Fruit fly (Drosophila melanogaster): ENCODE measurements around the gene t-cup.

The t-cup gene

dm6 chr2L:12460767-12461739 lies 36.1 kb downstream of the t-cup start (continued):
- TF ChIP-seq CG3838 (GFP tag; optimal IDR thresholded peaks at IDR 0.05): peak; percentile 49
- TF ChIP-seq CG17328 (GFP tag; IDR thresholded peaks at IDR 0.05): peak; percentile 60
- peak; percentile 48; the same call in 1 of the 2 replicates for TF ChIP-seq ara (GFP tag; IDR thresholded peaks at IDR 0.05)
- peak; percentile 42 for TF ChIP-seq run (tag; optimal IDR thresholded peaks at IDR 0.05)
- no peak for TF ChIP-seq Ravus (GFP tag; IDR thresholded peaks at IDR 0.05)
- TF ChIP-seq CG12104 (GFP tag; optimal IDR thresholded peaks at IDR 0.05): peak; percentile 28
- TF ChIP-seq pb (GFP tag; optimal IDR thresholded peaks at IDR 0.05): no peak
- TF ChIP-seq Elba2 (GFP tag; optimal IDR thresholded peaks at IDR 0.05): no peak

dm6 chr2L:12459841-12460240 lies 37.3 kb downstream of the t-cup start:
- no peak for TF ChIP-seq Drgx (GFP tag; IDR thresholded peaks at IDR 0.05)
- no peak for TF ChIP-seq ewg (GFP tag; optimal IDR thresholded peaks at IDR 0.05)
- no peak for TF ChIP-seq psq (GFP tag; optimal IDR thresholded peaks at IDR 0.05)
- 0 out of 2 replicates have a peak, but pooled peaks have one; percentile 6 for TF ChIP-seq E2f2 (GFP tag; IDR thresholded peaks at IDR 0.05)
- no peak for TF ChIP-seq CG7839 (tag; optimal IDR thresholded peaks at IDR 0.05)
- TF ChIP-seq cwo (GFP tag; optimal IDR thresholded peaks at IDR 0.05): no peak
- TF ChIP-seq MTF-1 (GFP tag; optimal IDR thresholded peaks at IDR 0.05; ENCODE audit: borderline replicate concordance): no peak
- TF ChIP-seq sr (GFP tag; IDR thresholded peaks at IDR 0.05): no peak
- TF ChIP-seq sqz (GFP tag; optimal IDR thresholded peaks at IDR 0.05): peak; percentile 34
- TF ChIP-seq CG8924 (tag; optimal IDR thresholded peaks at IDR 0.05): no peak
- TF ChIP-seq ro (GFP tag; IDR thresholded peaks at IDR 0.05): no peak
- TF ChIP-seq gce (GFP tag; IDR thresholded peaks at IDR 0.05): no peak
- TF ChIP-seq Hr78 (GFP tag; optimal IDR thresholded peaks at IDR 0.05): peak in 1 of 2 experiments; percentile 28
- no peak for TF ChIP-seq stc (GFP tag; IDR thresholded peaks at IDR 0.05)
- no peak for TF ChIP-seq CG8290 (GFP tag; optimal IDR thresholded peaks at IDR 0.05)
- TF ChIP-seq CG8290 (tag; optimal IDR thresholded peaks at IDR 0.05): peak in 1 of 2 experiments; percentile 14
- peak; percentile 12 for TF ChIP-seq CG13624 (GFP tag; optimal IDR thresholded peaks at IDR 0.05)
- TF ChIP-seq CG12942 (GFP tag; optimal IDR thresholded peaks at IDR 0.05): no peak
- TF ChIP-seq CG2678 (tag; optimal IDR thresholded peaks at IDR 0.05): no peak
- peak; percentile 62; the same call in 1 of the 3 replicates for TF ChIP-seq CG2199 (GFP tag; IDR thresholded peaks at IDR 0.05)
- no peak for TF ChIP-seq Dip3 (GFP tag; optimal IDR thresholded peaks at IDR 0.05)
- peak; percentile 2 for TF ChIP-seq grn (GFP tag; optimal IDR thresholded peaks at IDR 0.05)
- no peak for TF ChIP-seq CG10274 (GFP tag; optimal IDR thresholded peaks at IDR 0.05)
- no peak for TF ChIP-seq Myb (GFP tag; optimal IDR thresholded peaks at IDR 0.05)
- TF ChIP-seq CG18011 (GFP tag; optimal IDR thresholded peaks at IDR 0.05): no peak
- no peak for TF ChIP-seq CG5245 (GFP tag; optimal IDR thresholded peaks at IDR 0.05)
- no peak for TF ChIP-seq ken (GFP tag; IDR thresholded peaks at IDR 0.05)
- peak; percentile 56 for TF ChIP-seq phol (tag; optimal IDR thresholded peaks at IDR 0.05)
- TF ChIP-seq h (optimal IDR thresholded peaks at IDR 0.05): no peak
- 0 out of 3 replicates have a peak, but pooled peaks have one; percentile 6 for TF ChIP-seq ci (GFP tag; IDR thresholded peaks at IDR 0.05)
- no peak for TF ChIP-seq Bdp1 (GFP tag; optimal IDR thresholded peaks at IDR 0.05)
- TF ChIP-seq CG9215 (GFP tag; IDR thresholded peaks at IDR 0.05): no peak
- TF ChIP-seq CG14860 (GFP tag; IDR thresholded peaks at IDR 0.05; ENCODE audit: partially characterized antibody): no peak
- TF ChIP-seq ind (GFP tag; optimal IDR thresholded peaks at IDR 0.05): no peak
- TF ChIP-seq CG3281 (GFP tag; optimal IDR thresholded peaks at IDR 0.05): no peak
- no peak for TF ChIP-seq CG17361 (GFP tag; IDR thresholded peaks at IDR 0.05)
- TF ChIP-seq al (GFP tag; IDR thresholded peaks at IDR 0.05): 0 out of 2 replicates have a peak, but pooled peaks have one; percentile 20
- TF ChIP-seq CG12659 (GFP tag; optimal IDR thresholded peaks at IDR 0.05): no peak
- peak; percentile 45 to 75 for TF ChIP-seq Trl (optimal IDR thresholded peaks at IDR 0.05)
- no peak for TF ChIP-seq Trl (GFP tag; optimal IDR thresholded peaks at IDR 0.05)
- no peak for TF ChIP-seq Dref (GFP tag; IDR thresholded peaks at IDR 0.05)
